Worm (Caenorhabditis elegans): Measurements from ENCODE around the gene T03G6.3.

- no peak for TF ChIP-seq dao-5 (tag; optimal IDR thresholded peaks at IDR 0.05)
- TF ChIP-seq him-1 (tag; optimal IDR thresholded peaks at IDR 0.05), result no peak
- no peak for TF ChIP-seq W03F9.2 (tag; optimal IDR thresholded peaks at IDR 0.05)
Measured at ce11 chrX:2567761-2568160, 47.8 kb downstream of the T03G6.3 start.
